Fruit fly (Drosophila melanogaster) whole organism, adult: ENCODE measurements around the gene Lectin-galC1.

Source experiments
- CG11617 ChIP-seq: fragments of 200-800 bp; sonication (Bioruptor generic); optimal IDR thresholded peaks from 2 replicates; lab custom pipeline; 2017; ENCODE audit warnings: mild to moderate bottlenecking, missing biosample characterization, missing genetic modification reagents, missing genetic modification characterization
- CG14711 ChIP-seq: fragments of 200-800 bp; sonication (Bioruptor generic); optimal IDR thresholded peaks from 2 replicates; lab custom pipeline; 2018; ENCODE audit warnings: missing biosample characterization, mild to moderate bottlenecking, missing genetic modification characterization, moderate library complexity
- CG33017 ChIP-seq: fragments of 200-800 bp; sonication (Bioruptor generic); optimal IDR thresholded peaks from 2 replicates; lab custom pipeline; 2018; ENCODE audit warnings: missing biosample characterization, mild to moderate bottlenecking, missing genetic modification characterization, moderate library complexity
- CG7101 ChIP-seq: fragments of 200-800 bp; sonication (Bioruptor generic); optimal IDR thresholded peaks from 2 replicates; lab custom pipeline; 2018; ENCODE audit warnings: missing biosample characterization, mild to moderate bottlenecking, missing genetic modification characterization, moderate library complexity
- Clk ChIP-seq: fragments of 200-800 bp; sonication (Bioruptor generic); optimal IDR thresholded peaks from 2 replicates; lab custom pipeline; 2017; ENCODE audit warnings: missing biosample characterization, missing genetic modification characterization
- Mnt ChIP-seq: fragments of 200-800 bp; sonication (Bioruptor generic); optimal IDR thresholded peaks from 2 replicates; lab custom pipeline; 2016; ENCODE audit warnings: missing biosample characterization, mild to moderate bottlenecking, missing genetic modification characterization
- bab1 ChIP-seq: fragments of 200-800 bp; sonication (Bioruptor generic); optimal IDR thresholded peaks from 3 replicates; lab custom pipeline; 2019; ENCODE audit warnings: missing biosample characterization, mild to moderate bottlenecking, missing genetic modification characterization, moderate library complexity
- cic ChIP-seq: fragments of 200-800 bp; sonication (Bioruptor generic); optimal IDR thresholded peaks from 2 replicates; lab custom pipeline; 2017; ENCODE audit warnings: missing biosample characterization, mild to moderate bottlenecking, missing genetic modification characterization, moderate library complexity
- kay ChIP-seq: fragments of 200-800 bp; sonication (Bioruptor generic); peaks from one replicate; lab custom pipeline; 2016; ENCODE audit warnings: missing biosample characterization, missing genetic modification characterization, borderline replicate concordance
- tj ChIP-seq: fragments of 200-800 bp; sonication (Bioruptor generic); optimal IDR thresholded peaks from 3 replicates; lab custom pipeline; 2017; ENCODE audit warnings: missing biosample characterization, mild to moderate bottlenecking, missing genetic modification characterization, moderate library complexity

- TF ChIP-seq CG11617 (GFP tag; lab: Kevin White, UChicago) (no peak), tj (no peak), Mnt (no peak), CG7101 (tag; lab: Kevin White, UChicago) (no peak), Clk (GFP tag; lab: Kevin White, UChicago) (no peak), bab1 (no peak), CG14711 (tag; lab: Kevin White, UChicago) (no peak), cic (GFP tag; lab: Kevin White, UChicago) (no peak), kay (GFP tag; lab: Kevin White, UChicago) (no peak), CG33017 (tag; lab: Kevin White, UChicago) (no peak)
Measured at dm6 chr2L:19459404-19459803, 42.2 kb downstream of the Lectin-galC1 start.
